Worm (Caenorhabditis elegans): ENCODE measurements around the gene T24E12.1.
A peak's percentile ranks its signal among the peaks of the same experiment; 100 is the strongest.
"Not testable (repeated sequence)": the region's sequence is repeated elsewhere in the genome, so short reads cannot be mapped to it uniquely, and the experiment has no call there.

The T24E12.1 gene

ce11 chrII:3761599-3761998 is 23.8 kb upstream of the T24E12.1 start, which contains the start of gene T24E12.6:
T24E12.6 (minus strand) TSS chrII:3761699.
- not testable (repeated sequence) for TF ChIP-seq tbx-2 (tag; optimal IDR thresholded peaks at IDR 0.05); fkh-4 (tag; optimal IDR thresholded peaks at IDR 0.05; ENCODE audit: borderline replicate concordance); sox-4 (tag; optimal IDR thresholded peaks at IDR 0.05)

ce11 chrII:3764486-3764885 is 20.9 kb upstream of the T24E12.1 start, which contains the start of gene srx-112:
srx-112 (minus strand) TSS chrII:3764586.
- TF ChIP-seq unc-130 (tag; optimal IDR thresholded peaks at IDR 0.05), result no peak
- no peak for TF ChIP-seq ztf-11 (tag; optimal IDR thresholded peaks at IDR 0.05)
- no peak for TF ChIP-seq swsn-7 (tag; optimal IDR thresholded peaks at IDR 0.05)
- no peak for TF ChIP-seq nhr-84 (tag; optimal IDR thresholded peaks at IDR 0.05)
- TF ChIP-seq sptf-1 (tag; optimal IDR thresholded peaks at IDR 0.05), result no peak
- no peak for TF ChIP-seq C16A3.4 (tag; optimal IDR thresholded peaks at IDR 0.05)
- TF ChIP-seq ama-1 (optimal IDR thresholded peaks at IDR 0.05), result no peak
- no peak for TF ChIP-seq pag-3 (tag; optimal IDR thresholded peaks at IDR 0.05; ENCODE audit: borderline replicate concordance, insufficient read depth)
- no peak for TF ChIP-seq efl-3 (GFP tag; optimal IDR thresholded peaks at IDR 0.05)
- no peak for TF ChIP-seq pqm-1 (tag; optimal IDR thresholded peaks at IDR 0.05)
- TF ChIP-seq nhr-90 (tag; optimal IDR thresholded peaks at IDR 0.05; ENCODE audit: poor library complexity), result no peak
- no peak for TF ChIP-seq nhr-12 (tag; optimal IDR thresholded peaks at IDR 0.05)
- TF ChIP-seq skn-1 (tag; optimal IDR thresholded peaks at IDR 0.05), result no peak

- no peak for TF ChIP-seq vab-15 (tag; optimal IDR thresholded peaks at IDR 0.05)
Observed at ce11 chrII:3771640-3772039, 13.7 kb upstream of the T24E12.1 start.

ce11 chrII:3773130-3773529 is 12.2 kb upstream of the T24E12.1 start, which contains the start of gene T24E12.10:
T24E12.10 (minus strand) TSS chrII:3773230.
- no peak for TF ChIP-seq egl-27 (tag; optimal IDR thresholded peaks at IDR 0.05)
- TF ChIP-seq unc-98 (GFP tag; IDR thresholded peaks at IDR 0.05), result no peak
- TF ChIP-seq egl-13 (tag; optimal IDR thresholded peaks at IDR 0.05), result no peak
- TF ChIP-seq efl-1 (optimal IDR thresholded peaks at IDR 0.05), result no peak
- peak in 1 of 2 experiments; percentile 15 for TF ChIP-seq efl-1 (GFP tag; optimal IDR thresholded peaks at IDR 0.05 in 1 of 2)
- TF ChIP-seq snu-23 (GFP tag; optimal IDR thresholded peaks at IDR 0.05), result no peak
- no peak for TF ChIP-seq fkh-8 (tag; optimal IDR thresholded peaks at IDR 0.05)

ce11 chrII:3775719-3776118 is 9.6 kb upstream of the T24E12.1 start, which contains the start of gene T24E12.3:
T24E12.3 (plus strand) TSS chrII:3776019.
- TF ChIP-seq fos-1 (tag; optimal IDR thresholded peaks at IDR 0.05), result no peak
- no peak for TF ChIP-seq ztf-4 (tag; optimal IDR thresholded peaks at IDR 0.05)
- no peak for TF ChIP-seq zip-4 (GFP tag; optimal IDR thresholded peaks at IDR 0.05)
- no peak for TF ChIP-seq mef-2 (tag; optimal IDR thresholded peaks at IDR 0.05)
- no peak for TF ChIP-seq pag-3 (tag; optimal IDR thresholded peaks at IDR 0.05; ENCODE audit: borderline replicate concordance, insufficient read depth)
- TF ChIP-seq unc-98 (GFP tag; IDR thresholded peaks at IDR 0.05), result no peak
- TF ChIP-seq fkh-4 (tag; optimal IDR thresholded peaks at IDR 0.05; ENCODE audit: borderline replicate concordance), result no peak
- no peak for TF ChIP-seq nhr-28 (tag; optimal IDR thresholded peaks at IDR 0.05)
- TF ChIP-seq jun-1 (tag; optimal IDR thresholded peaks at IDR 0.05), result no peak
- no peak for TF ChIP-seq mab-9 (GFP tag; IDR thresholded peaks at IDR 0.05)
- TF ChIP-seq nhr-19 (GFP tag; conservative IDR thresholded peaks at IDR 0.05), result no peak
- no peak for TF ChIP-seq Y116A8C.19 (tag; optimal IDR thresholded peaks at IDR 0.05; ENCODE audit: borderline replicate concordance)

- TF ChIP-seq nhr-71 (tag; optimal IDR thresholded peaks at IDR 0.05) (peak; percentile 35), fkh-10 (GFP tag; optimal IDR thresholded peaks at IDR 0.05) (peak; percentile 36), ces-1 (GFP tag; optimal IDR thresholded peaks at IDR 0.05) (no peak), ceh-8 (GFP tag; optimal IDR thresholded peaks at IDR 0.05) (peak; percentile 79), nhr-47 (tag; optimal IDR thresholded peaks at IDR 0.05) (peak; percentile 1), snu-23 (GFP tag; optimal IDR thresholded peaks at IDR 0.05) (no peak), fkh-8 (tag; optimal IDR thresholded peaks at IDR 0.05) (peak; percentile 51), aly-2 (tag; optimal IDR thresholded peaks at IDR 0.05) (no peak)
Observed at ce11 chrII:3777802-3778201, 7.6 kb upstream of the T24E12.1 start.
